Worm (Caenorhabditis elegans): ENCODE data around the gene lipl-1.

Gene lipl-1

DNA sequence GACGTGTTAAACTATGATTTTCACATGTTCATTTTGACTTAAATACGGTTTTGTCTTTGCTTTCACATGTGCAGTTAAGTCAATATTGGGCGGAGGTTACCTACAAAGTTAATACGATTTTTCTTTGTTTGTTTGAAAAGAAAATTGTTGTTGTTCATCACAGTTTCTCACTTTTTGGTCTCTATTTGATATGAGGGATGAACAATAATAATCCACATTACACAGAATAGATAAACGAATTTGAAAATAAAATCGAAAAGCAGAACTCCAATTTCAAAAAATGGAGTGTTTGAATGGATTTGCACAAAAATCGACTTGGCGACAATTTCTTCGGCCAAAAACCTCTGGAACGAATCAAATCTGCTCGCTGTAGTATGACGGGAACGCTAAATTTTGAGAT is 13.1 kb upstream of the lipl-1 start, which contains the start of gene ttr-29:
Gene ttr-29 (minus strand): TSS at position 101 of the 400 bp plus-strand sequence.
- no peak for TF ChIP-seq mls-2 (tag; optimal IDR thresholded peaks at IDR 0.05)
- TF ChIP-seq blmp-1 (tag; optimal IDR thresholded peaks at IDR 0.05) = no peak
- no peak for TF ChIP-seq ceh-83 (GFP tag; optimal IDR thresholded peaks at IDR 0.05)
- no peak for TF ChIP-seq pha-4 (tag; optimal IDR thresholded peaks at IDR 0.05)
- no peak for TF ChIP-seq nhr-2 (tag; optimal IDR thresholded peaks at IDR 0.05)
- TF ChIP-seq nhr-28 (tag; optimal IDR thresholded peaks at IDR 0.05) = no peak
- no peak for TF ChIP-seq drap-1 (GFP tag; optimal IDR thresholded peaks at IDR 0.05)
- TF ChIP-seq tbx-8 (GFP tag; optimal IDR thresholded peaks at IDR 0.05) = no peak

DNA sequence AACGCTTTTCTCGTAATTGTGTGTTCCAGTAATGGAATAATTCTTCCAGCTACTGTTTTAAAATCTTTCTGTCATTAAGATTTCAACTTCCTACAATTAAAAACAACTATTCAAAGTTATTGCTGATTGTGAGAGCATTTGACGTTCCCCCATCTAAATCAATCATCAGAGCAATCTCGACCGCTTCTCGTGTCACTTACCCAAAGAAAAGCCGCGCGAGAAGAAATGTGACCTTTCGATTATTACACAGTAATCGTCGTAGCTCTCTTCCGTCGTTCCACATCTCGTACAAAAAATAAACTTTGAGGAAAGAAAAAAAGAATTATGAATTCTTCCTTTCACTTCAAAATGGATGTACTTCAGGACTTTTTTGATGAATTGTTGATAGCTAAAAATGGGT is 12.3 kb upstream of the lipl-1 start:
- TF ChIP-seq sem-2 (GFP tag; optimal IDR thresholded peaks at IDR 0.05) = no peak
- TF ChIP-seq hlh-1 (tag; optimal IDR thresholded peaks at IDR 0.05) = peak; percentile 43
- peak; percentile 79 for TF ChIP-seq unc-62 (GFP tag; optimal IDR thresholded peaks at IDR 0.05)
- TF ChIP-seq elt-3 (tag; optimal IDR thresholded peaks at IDR 0.05) = no peak

DNA sequence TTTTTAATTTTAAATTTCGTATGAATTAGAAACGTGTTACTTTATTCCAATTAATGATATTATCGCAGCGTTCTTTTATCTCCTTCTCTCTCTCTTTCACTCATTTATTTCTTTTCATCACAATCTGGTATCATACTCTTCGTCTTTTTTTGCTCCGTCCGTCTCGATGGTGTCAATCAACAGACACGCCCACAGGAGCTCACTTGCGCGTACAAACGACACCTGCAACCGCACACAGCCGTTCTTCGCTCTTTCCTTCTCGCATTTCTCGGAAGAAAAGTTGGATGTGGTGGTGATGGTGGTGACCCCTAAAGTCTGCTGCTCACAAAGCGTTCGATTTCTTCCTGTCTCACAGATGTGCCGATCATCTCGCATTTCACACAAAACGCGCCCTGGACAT is 11.2 kb upstream of the lipl-1 start:
- TF ChIP-seq bed-3 (GFP tag; optimal IDR thresholded peaks at IDR 0.05) (no peak), hlh-1 (tag; optimal IDR thresholded peaks at IDR 0.05) (peak; percentile 89)

DNA sequence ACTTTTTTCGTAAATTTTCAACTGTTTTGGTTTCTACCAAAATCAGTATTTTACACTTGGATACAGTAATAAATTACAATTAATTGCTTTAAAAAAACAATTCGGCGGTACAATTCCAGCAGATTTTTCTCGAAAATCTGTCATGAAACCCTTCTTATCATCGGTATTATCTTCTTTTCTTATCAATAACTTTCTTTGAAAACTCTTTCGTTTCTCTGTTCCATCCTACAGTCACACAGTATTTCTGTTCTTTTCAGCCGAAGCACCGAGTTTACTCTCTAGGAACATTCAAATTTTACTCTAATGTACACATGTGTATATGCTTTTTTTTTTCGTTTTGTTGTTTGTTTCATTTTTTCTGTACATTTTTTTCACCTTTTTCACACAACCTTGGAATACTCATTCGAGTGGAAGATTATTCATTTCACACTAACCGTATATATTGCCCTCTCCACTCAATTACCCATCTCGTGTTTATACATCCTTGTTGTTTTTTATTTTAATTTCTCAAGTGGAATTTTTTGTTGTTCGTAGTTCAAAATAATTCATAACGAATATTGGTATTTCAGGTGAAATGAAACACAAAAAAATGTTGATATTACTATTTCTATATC is 10.1 kb upstream of the lipl-1 start, which contains the start of gene nid-1:
Gene nid-1 (plus strand): TSS at position 564 of the 614 bp plus-strand sequence.
- TF ChIP-seq unc-39 (tag; optimal IDR thresholded peaks at IDR 0.05) (no peak), sem-2 (GFP tag; optimal IDR thresholded peaks at IDR 0.05) (no peak), lin-13 (tag; optimal IDR thresholded peaks at IDR 0.05) (no peak), mls-2 (tag; optimal IDR thresholded peaks at IDR 0.05) (no peak), nhr-76 (tag; optimal IDR thresholded peaks at IDR 0.05) (no peak), mab-5 (tag; optimal IDR thresholded peaks at IDR 0.05) (no peak), nhr-2 (tag; optimal IDR thresholded peaks at IDR 0.05) (no peak), sptf-1 (tag; optimal IDR thresholded peaks at IDR 0.05) (no peak), zip-8 (tag; optimal IDR thresholded peaks at IDR 0.05) (no peak), blmp-1 (tag; optimal IDR thresholded peaks at IDR 0.05) (no peak), nhr-28 (tag; optimal IDR thresholded peaks at IDR 0.05) (no peak), elt-1 (tag; optimal IDR thresholded peaks at IDR 0.05; ENCODE audit: borderline replicate concordance, insufficient read depth) (no peak), unc-120 (tag; optimal IDR thresholded peaks at IDR 0.05; ENCODE audit: poor library complexity, severe bottlenecking) (no peak)

DNA sequence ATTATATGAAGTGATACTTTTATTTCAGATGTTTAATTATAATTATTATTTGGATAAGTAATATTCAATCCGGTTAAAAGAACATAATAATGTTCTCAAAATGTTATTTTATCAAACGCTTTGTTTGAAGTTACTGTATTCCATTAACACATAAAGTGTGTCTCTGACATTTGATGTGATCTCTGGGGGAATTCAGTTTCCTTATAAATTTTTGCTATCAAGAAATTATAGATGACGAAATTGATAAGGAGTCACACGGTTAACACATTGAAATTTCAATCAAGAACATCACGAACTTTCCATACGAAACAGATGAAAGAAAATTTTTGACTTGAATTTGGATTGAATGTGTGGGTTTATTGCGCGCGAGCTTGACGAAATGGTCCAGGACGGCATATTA is 1.9 kb downstream of the lipl-1 start:
- no peak for TF ChIP-seq drap-1 (GFP tag; optimal IDR thresholded peaks at IDR 0.05)
- no peak for TF ChIP-seq blmp-1 (tag; optimal IDR thresholded peaks at IDR 0.05)
- TF ChIP-seq lsy-2 (tag; optimal IDR thresholded peaks at IDR 0.05) = no peak
- no peak for TF ChIP-seq nhr-237 (tag; optimal IDR thresholded peaks at IDR 0.05)
- TF ChIP-seq nhr-28 (tag; optimal IDR thresholded peaks at IDR 0.05) = no peak
- no peak for TF ChIP-seq tbx-8 (GFP tag; optimal IDR thresholded peaks at IDR 0.05)
- no peak for TF ChIP-seq ceh-43 (GFP tag; optimal IDR thresholded peaks at IDR 0.05)
- TF ChIP-seq mab-5 (tag; optimal IDR thresholded peaks at IDR 0.05) = no peak
- TF ChIP-seq lin-13 (tag; optimal IDR thresholded peaks at IDR 0.05) = no peak
- TF ChIP-seq snpc-4 (tag; optimal IDR thresholded peaks at IDR 0.05) = no peak
- no peak for TF ChIP-seq sem-2 (GFP tag; optimal IDR thresholded peaks at IDR 0.05)
- no peak for TF ChIP-seq ham-2 (GFP tag; optimal IDR thresholded peaks at IDR 0.05)
- no peak for TF ChIP-seq nhr-2 (tag; optimal IDR thresholded peaks at IDR 0.05)
- no peak for TF ChIP-seq flh-1 (GFP tag; optimal IDR thresholded peaks at IDR 0.05)

DNA sequence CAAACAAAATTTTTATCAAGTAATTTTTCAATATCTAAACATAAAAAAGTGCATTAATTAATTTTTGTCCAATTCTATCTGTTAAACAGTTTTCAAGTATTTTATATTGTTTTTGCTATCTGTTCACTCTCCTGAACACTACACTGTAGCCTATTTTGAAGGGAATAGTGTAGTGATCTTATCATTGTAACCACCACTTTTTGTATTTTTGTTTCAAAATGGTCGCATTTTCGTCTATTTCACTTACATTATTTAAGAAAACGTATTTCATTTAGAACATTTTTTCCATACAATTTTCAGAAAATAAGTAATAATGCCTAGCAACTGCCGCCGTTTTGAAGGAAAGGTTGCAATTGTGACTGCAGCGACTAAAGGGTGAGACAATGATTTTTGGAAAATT is 2.5 kb downstream of the lipl-1 start, which contains the start of gene dhrs-4:
Gene dhrs-4 (plus strand): TSS at position 301 of the 400 bp plus-strand sequence.
- no peak for TF ChIP-seq drap-1 (GFP tag; optimal IDR thresholded peaks at IDR 0.05)
- TF ChIP-seq sptf-1 (tag; optimal IDR thresholded peaks at IDR 0.05) = no peak
- TF ChIP-seq ztf-11 (tag; optimal IDR thresholded peaks at IDR 0.05) = no peak
- TF ChIP-seq lsy-2 (tag; optimal IDR thresholded peaks at IDR 0.05) = no peak
- TF ChIP-seq nhr-237 (tag; optimal IDR thresholded peaks at IDR 0.05) = no peak
- TF ChIP-seq flh-1 (GFP tag; optimal IDR thresholded peaks at IDR 0.05) = no peak
- TF ChIP-seq unc-39 (tag; optimal IDR thresholded peaks at IDR 0.05) = no peak
- TF ChIP-seq blmp-1 (tag; optimal IDR thresholded peaks at IDR 0.05) = no peak
- TF ChIP-seq hlh-1 (tag; optimal IDR thresholded peaks at IDR 0.05) = no peak
- TF ChIP-seq mab-5 (tag; optimal IDR thresholded peaks at IDR 0.05) = no peak

All from whole organism, mixed stage, embryonic.